Worm (Caenorhabditis elegans) whole organism, dauer: ENCODE results near the gene T05C7.8.
"Not testable (repeated sequence)": the region's sequence is repeated elsewhere in the genome, so short reads cannot be mapped to it uniquely, and the experiment has no call there.

Experiments used
- unc-62 ChIP-seq: sonication (generic microtip); optimal IDR thresholded peaks from 2 replicates; lab custom pipeline; 2017; ENCODE audit warnings: missing biosample characterization, missing genetic modification reagents, missing genetic modification characterization

Gene T05C7.8

ce11 chrIV:76070-76469, at the start of gene T05C7.8:
Gene T05C7.8, plus strand, starts transcription at chrIV:76370.
- TF ChIP-seq unc-62 (GFP tag; lab: Kevin White, UChicago): no peak

DNA sequence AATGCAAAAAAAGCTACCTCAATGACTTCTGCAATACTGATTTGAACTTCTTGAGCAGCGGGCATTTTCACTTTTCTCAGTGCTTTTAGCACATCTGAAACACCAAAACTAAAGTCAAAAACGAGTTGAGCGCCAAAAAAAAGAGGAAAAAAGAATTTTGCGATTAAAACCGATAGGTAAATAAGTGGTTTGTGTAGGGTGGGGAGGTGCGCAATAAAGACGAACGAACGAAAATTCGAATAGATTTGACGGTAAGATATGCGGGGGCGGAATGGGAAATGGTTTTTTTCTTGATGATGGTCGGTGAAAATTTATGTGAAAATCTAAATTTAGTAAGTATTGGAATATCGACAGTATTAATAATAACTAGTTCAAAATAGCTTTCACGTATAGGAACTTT, 27.4 kb upstream of the T05C7.8 start, which contains the start of gene frm-5.1:
TSS of gene frm-5.1 (minus strand) at position 101 of the 400 bp plus-strand sequence.
- no peak for TF ChIP-seq unc-62 (GFP tag; lab: Kevin White, UChicago)

DNA sequence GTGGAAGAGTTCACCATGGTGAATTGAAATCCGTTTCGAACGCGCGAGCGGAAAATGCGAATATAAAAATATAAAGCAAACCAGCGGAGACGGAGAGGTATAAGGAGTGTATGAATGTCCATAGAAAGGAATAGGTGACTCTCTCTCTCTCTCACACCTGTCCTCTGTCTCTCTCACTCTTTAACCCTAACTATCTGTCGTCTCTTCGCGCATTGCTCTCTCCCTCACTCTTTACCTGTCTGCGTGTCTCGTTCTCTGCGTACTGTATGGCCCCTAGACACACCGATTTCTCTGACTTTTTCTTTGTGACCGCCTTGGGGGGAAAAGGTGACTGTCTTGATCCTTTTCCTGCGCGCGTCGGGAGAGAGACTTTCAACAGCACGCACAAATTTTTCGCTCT, 25.0 kb upstream of the T05C7.8 start:
- TF ChIP-seq unc-62 (GFP tag; lab: Kevin White, UChicago): no peak

- no peak for TF ChIP-seq unc-62 (GFP tag; lab: Kevin White, UChicago)
These were observed 22.6 kb upstream of the T05C7.8 start, which contains the start of gene T05C7.4 for ce11 chrIV:53539-53938. Gene T05C7.4, minus strand, starts transcription at chrIV:53639.

ce11 chrIV:58818-59217, 17.4 kb upstream of the T05C7.8 start, which contains the start of gene T05C7.5:
Gene T05C7.5, minus strand, starts transcription at chrIV:58918.
- TF ChIP-seq unc-62 (GFP tag; lab: Kevin White, UChicago): no peak

ce11 chrIV:61448-61847, 14.7 kb upstream of the T05C7.8 start, which contains the start of gene T05C7.7:
Gene T05C7.7, plus strand, starts transcription at chrIV:61748.
- not testable (repeated sequence) for TF ChIP-seq unc-62 (GFP tag; lab: Kevin White, UChicago)

DNA sequence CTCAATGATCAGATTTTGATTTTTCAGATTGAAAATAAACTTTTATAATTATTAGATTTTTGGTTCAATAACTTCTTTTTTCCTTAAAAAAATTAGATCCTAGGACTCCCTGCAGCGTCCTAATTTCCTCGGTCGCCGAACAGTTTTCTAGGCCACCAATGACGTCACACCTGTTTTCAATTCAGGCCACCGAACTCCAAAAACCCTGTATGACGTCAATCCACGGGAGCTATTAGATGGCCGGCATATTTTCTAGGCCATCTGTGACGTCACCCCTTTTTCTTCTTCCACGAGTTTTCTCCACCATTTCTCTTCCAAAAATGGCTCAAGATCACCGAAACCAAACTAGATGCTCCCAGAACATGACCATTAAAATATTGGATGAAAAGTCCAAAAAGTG, 4.9 kb upstream of the T05C7.8 start:
- TF ChIP-seq unc-62 (GFP tag; lab: Kevin White, UChicago): no peak

DNA sequence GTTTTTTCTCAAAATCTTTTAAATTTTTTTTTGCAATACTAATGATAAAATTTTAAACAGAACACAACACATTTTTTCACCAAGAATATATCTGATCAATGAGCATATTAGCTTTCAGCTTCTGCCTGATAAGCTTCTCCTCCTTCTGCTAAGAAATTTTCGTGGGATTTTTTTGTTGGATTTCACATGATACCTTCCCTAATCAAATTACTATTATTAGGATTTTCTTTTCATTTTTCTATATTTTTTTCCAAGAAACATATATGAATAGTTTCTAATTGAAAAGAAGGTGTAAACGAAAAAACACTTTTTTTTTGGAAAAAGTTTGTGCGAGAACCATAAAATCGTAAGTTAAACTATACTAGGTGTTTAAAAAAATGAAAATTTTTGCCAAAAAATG, 3.0 kb upstream of the T05C7.8 start:
- no peak for TF ChIP-seq unc-62 (GFP tag; lab: Kevin White, UChicago)

DNA sequence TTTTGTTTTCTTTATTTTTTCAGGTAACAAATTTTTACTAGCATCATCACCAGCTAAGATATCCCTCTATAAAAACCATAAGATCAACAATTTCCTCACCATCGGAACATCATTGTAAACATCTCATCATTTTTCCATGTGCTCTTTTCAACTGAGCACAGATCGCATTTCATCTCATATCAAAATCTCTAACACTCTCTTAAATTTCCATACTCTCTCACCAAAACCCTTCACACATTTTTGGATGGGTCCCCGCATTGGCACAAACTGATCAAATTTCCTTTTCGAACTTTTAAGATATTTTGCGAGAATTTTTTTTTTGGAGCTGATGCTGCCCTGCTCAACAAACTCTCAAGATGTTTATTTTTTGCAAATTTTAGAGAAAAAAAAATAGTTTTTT, 1.3 kb downstream of the T05C7.8 start:
- TF ChIP-seq unc-62 (GFP tag; lab: Kevin White, UChicago): no peak

DNA sequence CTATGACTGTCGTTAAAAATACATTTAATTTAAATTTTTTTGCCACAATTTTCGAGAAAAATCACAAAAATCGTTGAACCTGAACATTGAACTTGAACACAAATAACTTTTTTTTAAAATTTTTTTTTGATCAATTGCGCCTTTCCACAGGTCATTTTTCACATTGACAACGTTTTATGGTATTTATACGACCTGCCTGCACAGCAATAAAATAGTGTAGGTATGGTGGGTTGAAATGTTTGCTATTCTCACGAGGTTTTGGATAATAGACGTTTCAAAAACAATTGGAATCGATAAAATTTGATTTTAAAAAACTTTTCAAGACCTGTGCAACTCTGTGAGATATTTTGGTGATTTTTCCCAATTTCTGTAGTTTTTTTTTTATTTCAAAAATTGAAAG, 2.0 kb downstream of the T05C7.8 start:
- TF ChIP-seq unc-62 (GFP tag; lab: Kevin White, UChicago): no peak

- TF ChIP-seq unc-62 (GFP tag; lab: Kevin White, UChicago): no peak
These were observed 3.0 kb downstream of the T05C7.8 start, which contains the start of gene T05C7.9 for ce11 chrIV:79205-79604. Gene T05C7.9, plus strand, starts transcription at chrIV:79276.

ce11 chrIV:80943-81342, 4.8 kb downstream of the T05C7.8 start:
- no peak for TF ChIP-seq unc-62 (GFP tag; lab: Kevin White, UChicago)

ce11 chrIV:81428-81827, 5.3 kb downstream of the T05C7.8 start:
- TF ChIP-seq unc-62 (GFP tag; lab: Kevin White, UChicago): no peak

- no peak for TF ChIP-seq unc-62 (GFP tag; lab: Kevin White, UChicago)
These were observed 6.1 kb downstream of the T05C7.8 start for ce11 chrIV:82309-82708.

DNA sequence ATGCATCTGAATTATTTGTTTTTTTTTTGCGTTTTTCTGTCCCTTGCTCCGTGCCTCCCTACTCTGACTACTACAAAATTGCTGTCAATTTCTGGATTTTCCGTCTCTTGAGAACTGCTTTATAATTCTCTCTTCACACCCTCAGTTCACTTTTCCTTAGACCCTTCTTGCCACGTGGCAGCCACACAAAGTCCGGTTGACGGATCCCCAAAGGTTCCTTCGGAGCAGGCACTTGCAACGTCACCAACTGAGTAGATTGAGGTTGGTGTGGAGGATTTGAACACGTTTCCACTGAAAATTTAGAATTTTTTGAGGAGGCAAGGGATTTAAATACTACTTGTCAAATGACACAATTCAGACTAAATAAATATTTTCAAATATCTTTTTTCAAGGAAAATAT, 10.6 kb downstream of the T05C7.8 start:
- TF ChIP-seq unc-62 (GFP tag; lab: Kevin White, UChicago): no peak

ce11 chrIV:89991-90390, 13.8 kb downstream of the T05C7.8 start, which contains the start of gene scl-23:
Gene scl-23, minus strand, starts transcription at chrIV:90091.
- no peak for TF ChIP-seq unc-62 (GFP tag; lab: Kevin White, UChicago)

DNA sequence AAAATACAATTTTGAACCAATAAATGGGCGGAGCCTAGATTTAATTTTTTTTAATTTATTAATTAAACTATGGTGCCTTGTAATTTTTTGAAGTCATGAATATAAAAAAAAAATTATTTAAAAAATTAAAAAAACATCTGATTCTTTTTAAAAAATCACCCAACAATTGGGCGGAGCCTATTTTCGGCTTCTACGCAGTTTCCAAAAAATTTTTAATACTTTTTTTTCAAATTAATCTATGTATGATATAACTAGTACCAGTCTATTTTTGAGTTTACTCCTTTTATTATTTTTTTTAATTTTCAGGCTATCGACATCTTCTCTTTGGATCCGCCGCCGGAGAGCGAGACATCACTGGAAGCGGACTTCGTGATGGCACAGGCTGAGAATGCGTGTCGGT, 15.5 kb downstream of the T05C7.8 start, which contains the start of gene tpa-1:
TSS of gene tpa-1 (plus strand) at position 301 of the 400 bp plus-strand sequence.
- TF ChIP-seq unc-62 (GFP tag; lab: Kevin White, UChicago): no peak

- TF ChIP-seq unc-62 (GFP tag; lab: Kevin White, UChicago): no peak
These were observed 21.5 kb downstream of the T05C7.8 start for ce11 chrIV:97681-98080.
